Fruit fly (Drosophila melanogaster) whole organism, pupa: Measurements from ENCODE around the gene Tmem43.

Experiments used
- CG10348 ChIP-seq: fragments of 200-800 bp; sonication (Bioruptor generic); IDR thresholded peaks from 2 replicates; pipeline ENCODE4 v1.3.6; 2022; ENCODE audit warnings: missing biosample characterization, missing genetic modification characterization
- CG13204 ChIP-seq: fragments of 200-800 bp; sonication (Bioruptor generic); optimal IDR thresholded peaks from 2 replicates; lab custom pipeline; 2018; ENCODE audit warnings: missing biosample characterization, mild to moderate bottlenecking, missing genetic modification characterization, moderate library complexity
- EcR ChIP-seq: fragments of 200-800 bp; sonication (Bioruptor generic); optimal IDR thresholded peaks from 3 replicates; lab custom pipeline; 2019; ENCODE audit warnings: missing biosample characterization, missing genetic modification characterization, mild to moderate bottlenecking, moderate library complexity, missing genetic modification reagents

DNA sequence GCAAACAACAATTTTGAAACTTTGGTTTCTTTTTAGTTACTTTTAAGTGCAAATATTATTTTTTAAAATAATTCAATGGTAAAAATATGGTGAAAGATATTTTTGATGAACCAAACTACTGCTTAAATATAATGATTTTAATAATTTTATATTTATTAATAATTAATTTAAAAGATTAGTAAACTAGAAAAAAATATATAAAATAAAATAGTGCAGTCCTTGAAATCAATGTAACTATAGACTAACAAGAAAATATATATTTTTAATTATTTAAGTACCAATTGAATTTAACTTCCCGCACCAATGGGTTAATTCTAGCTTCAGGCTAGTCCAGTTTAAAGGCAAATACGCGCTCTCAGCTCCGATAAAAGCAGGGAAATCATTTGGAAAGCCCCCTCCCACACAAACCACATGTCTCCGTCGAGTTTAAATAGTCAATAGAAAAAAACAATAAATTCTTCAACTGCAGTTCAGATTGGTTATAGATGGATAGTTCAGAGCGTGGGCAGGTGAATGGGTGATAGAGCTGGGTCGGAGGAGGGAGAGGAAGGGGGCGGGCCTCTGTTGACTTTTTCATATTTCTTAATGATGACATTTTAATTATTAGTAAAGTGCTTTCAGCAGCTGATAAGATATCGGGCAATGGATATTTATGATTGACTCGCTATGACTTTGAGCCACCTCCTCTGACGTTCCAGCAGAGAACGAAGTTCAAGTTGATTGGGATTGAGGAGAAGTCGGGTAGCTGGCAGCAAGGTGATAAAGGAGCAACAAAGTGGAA, 47.2 kb upstream of the Tmem43 start:
- TF ChIP-seq CG10348 (no peak), EcR (GFP tag; lab: Kevin White, UChicago) (no peak), CG13204 (GFP tag; lab: Kevin White, UChicago) (no peak)
